Fruit fly (Drosophila melanogaster) whole organism, wandering third instar larva: Measurements from ENCODE around the gene Lamtor3.
A peak's percentile ranks its signal among the peaks of the same experiment; 100 is the strongest.

Source experiments
- Abd-B ChIP-seq: fragments of >200 bp; optimal IDR thresholded peaks from 2 replicates; lab custom pipeline; 2017; ENCODE audit warnings: missing biosample characterization, missing genetic modification characterization
- CG32264 ChIP-seq: fragments of 200-800 bp; sonication (Bioruptor generic); optimal IDR thresholded peaks from 2 replicates; lab custom pipeline; 2016; ENCODE audit warnings: missing biosample characterization, missing genetic modification characterization
- CG9705 ChIP-seq: fragments of 200-800 bp; sonication (Bioruptor generic); optimal IDR thresholded peaks from 2 replicates; lab custom pipeline; 2018; ENCODE audit warnings: missing biosample characterization, mild to moderate bottlenecking, missing genetic modification characterization
- CrebA ChIP-seq: fragments of 200-800 bp; sonication (Bioruptor generic); optimal IDR thresholded peaks from 2 replicates; lab custom pipeline; 2016; ENCODE audit warnings: missing biosample characterization, mild to moderate bottlenecking, missing genetic modification characterization, borderline replicate concordance
- Dfd ChIP-seq: fragments of >200 bp; optimal IDR thresholded peaks from 2 replicates; lab custom pipeline; 2017; ENCODE audit warnings: missing biosample characterization, missing genetic modification characterization
- Dif ChIP-seq: fragments of 200-275, 200-300 bp; sonication (Bioruptor generic); optimal IDR thresholded peaks from 2 replicates; lab custom pipeline; 2018; ENCODE audit warnings: missing biosample characterization, missing genetic modification characterization; ENCODE audit not compliant: partially characterized antibody
- GATAd ChIP-seq: sonication (Bioruptor generic); optimal IDR thresholded peaks from 2 replicates; lab custom pipeline; 2016; ENCODE audit warnings: missing biosample characterization, missing genetic modification characterization
- HLH106 ChIP-seq: fragments of 200-800 bp; optimal IDR thresholded peaks from 3 replicates; lab custom pipeline; 2019; ENCODE audit warnings: missing biosample characterization, mild to moderate bottlenecking, missing genetic modification characterization, moderate library complexity
- Hnf4 ChIP-seq: fragments of 200-800 bp; sonication (Bioruptor generic); optimal IDR thresholded peaks from 2 replicates; lab custom pipeline; 2016; ENCODE audit warnings: missing biosample characterization, mild to moderate bottlenecking, missing genetic modification characterization
- Hr78 ChIP-seq: fragments of >200 bp; optimal IDR thresholded peaks from 2 replicates; lab custom pipeline; 2017; ENCODE audit warnings: missing biosample characterization, missing genetic modification characterization
- Hr83 ChIP-seq: fragments of 200-300 bp; sonication (Bioruptor generic); optimal IDR thresholded peaks from 2 replicates; lab custom pipeline; 2016; ENCODE audit warnings: missing biosample characterization, mild to moderate bottlenecking, missing genetic modification characterization, moderate library complexity; ENCODE audit not compliant: poor library complexity, severe bottlenecking
- Jra ChIP-seq: sonication (Bioruptor generic); optimal IDR thresholded peaks from 2 replicates; lab custom pipeline; 2016; ENCODE audit warnings: missing biosample characterization, missing genetic modification characterization
- Mio ChIP-seq: sonication (Bioruptor generic); optimal IDR thresholded peaks from 2 replicates; lab custom pipeline; 2016; ENCODE audit warnings: missing biosample characterization, missing genetic modification characterization
- Myc ChIP-seq: fragments of >200 bp; optimal IDR thresholded peaks from 2 replicates; lab custom pipeline; 2017
- N ChIP-seq: fragments of >200 bp; optimal IDR thresholded peaks from 2 replicates; lab custom pipeline; 2018; ENCODE audit warnings: missing biosample characterization, missing external identifiers, missing genetic modification characterization
- OdsH ChIP-seq: fragments of 200-800 bp; sonication (Bioruptor generic); optimal IDR thresholded peaks from 2 replicates; lab custom pipeline; 2016; ENCODE audit warnings: missing biosample characterization, mild to moderate bottlenecking, missing genetic modification characterization
- Rel ChIP-seq, 2 experiments: fragments of 200-800 bp; sonication (Bioruptor generic) in 1 of 2; optimal IDR thresholded peaks; 2 replicates in 1 of 2; 3 replicates in 1 of 2; lab custom pipeline; 2016 to 2019; ENCODE audit warnings: mild to moderate bottlenecking in 2 of 2, missing biosample characterization in 2 of 2, missing genetic modification characterization in 2 of 2, moderate library complexity in 1 of 2
- Sp1 ChIP-seq: fragments of 200-800 bp; sonication (Bioruptor generic); optimal IDR thresholded peaks from 3 replicates; lab custom pipeline; 2019; ENCODE audit warnings: missing biosample characterization, mild to moderate bottlenecking, missing genetic modification characterization, moderate library complexity
- Vsx2 ChIP-seq: fragments of 200-300, 225-300 bp; sonication (Bioruptor generic); optimal IDR thresholded peaks from 2 replicates; lab custom pipeline; 2018; ENCODE audit warnings: missing biosample characterization, missing genetic modification characterization; ENCODE audit not compliant: partially characterized antibody
- br ChIP-seq: fragments of 200-800 bp; sonication (Bioruptor generic); optimal IDR thresholded peaks from 2 replicates; lab custom pipeline; 2016; ENCODE audit warnings: missing biosample characterization, missing genetic modification characterization
- brk ChIP-seq: fragments of 200-800 bp; sonication (Bioruptor generic); optimal IDR thresholded peaks from 2 replicates; lab custom pipeline; 2016; ENCODE audit warnings: missing biosample characterization, mild to moderate bottlenecking, missing genetic modification characterization
- dl ChIP-seq, 2 experiments: fragments of 175-275, 200-275 bp in 1 of 2; fragments of 200-275 bp in 1 of 2; sonication (Bioruptor generic); optimal IDR thresholded peaks; lab custom pipeline; 2018; ENCODE audit warnings: mild to moderate bottlenecking in 2 of 2, missing biosample characterization in 2 of 2, missing genetic modification characterization in 2 of 2, moderate library complexity in 2 of 2; ENCODE audit not compliant: partially characterized antibody in 2 of 2, insufficient read depth in 1 of 2
- dmrt93B ChIP-seq: fragments of 200-800 bp; sonication (Bioruptor generic); optimal IDR thresholded peaks from 2 replicates; lab custom pipeline; 2018; ENCODE audit warnings: missing biosample characterization, mild to moderate bottlenecking, missing genetic modification characterization
- dsf ChIP-seq: sonication (Bioruptor generic); optimal IDR thresholded peaks from 2 replicates; lab custom pipeline; 2016; ENCODE audit warnings: missing biosample characterization, missing genetic modification characterization, borderline replicate concordance
- ey ChIP-seq: fragments of 200-800 bp; sonication (Bioruptor generic); optimal IDR thresholded peaks from 2 replicates; lab custom pipeline; 2016; ENCODE audit warnings: missing biosample characterization, missing genetic modification characterization
- foxo ChIP-seq, 2 experiments: fragments of 200-800 bp; sonication (Bioruptor generic); optimal IDR thresholded peaks; 2 replicates in 1 of 2; 3 replicates in 1 of 2; lab custom pipeline; 2016 to 2017; ENCODE audit warnings: missing biosample characterization in 2 of 2, missing genetic modification characterization in 2 of 2
- fru ChIP-seq: fragments of 200-800 bp; sonication (Bioruptor generic); optimal IDR thresholded peaks from 3 replicates; lab custom pipeline; 2016; ENCODE audit warnings: missing biosample characterization, mild to moderate bottlenecking, missing genetic modification characterization
- h ChIP-seq: fragments of 200-800 bp; sonication (Bioruptor generic); optimal IDR thresholded peaks from 3 replicates; lab custom pipeline; 2016; ENCODE audit warnings: missing biosample characterization, mild to moderate bottlenecking, missing genetic modification characterization
- jim ChIP-seq: fragments of 175-275, 200-325 bp; sonication (Bioruptor generic); optimal IDR thresholded peaks from 2 replicates; lab custom pipeline; 2016; ENCODE audit warnings: missing biosample characterization, mild to moderate bottlenecking, missing genetic modification characterization
- lola ChIP-seq: fragments of >200 bp; optimal IDR thresholded peaks from 2 replicates; lab custom pipeline; 2017; ENCODE audit warnings: missing biosample characterization, missing genetic modification characterization
- pan ChIP-seq: fragments of >200 bp; optimal IDR thresholded peaks from 2 replicates; lab custom pipeline; 2017
- psq ChIP-seq: fragments of 200-800 bp; sonication (Bioruptor generic); optimal IDR thresholded peaks from 3 replicates; lab custom pipeline; 2017; ENCODE audit warnings: missing biosample characterization, mild to moderate bottlenecking, missing genetic modification characterization, moderate library complexity
- rgr ChIP-seq: fragments of 200-800 bp; sonication (Bioruptor generic); optimal IDR thresholded peaks from 3 replicates; lab custom pipeline; 2016; ENCODE audit warnings: missing biosample characterization, mild to moderate bottlenecking, missing genetic modification characterization
- sage ChIP-seq: fragments of 200-800 bp; sonication (Bioruptor generic); optimal IDR thresholded peaks from 2 replicates; lab custom pipeline; 2016; ENCODE audit warnings: missing biosample characterization, mild to moderate bottlenecking, missing genetic modification characterization
- sv ChIP-seq: fragments of 200-800 bp; sonication (Bioruptor generic); optimal IDR thresholded peaks from 3 replicates; lab custom pipeline; 2016; ENCODE audit warnings: missing biosample characterization, missing genetic modification characterization
- tai ChIP-seq: sonication (Bioruptor generic); optimal IDR thresholded peaks from 2 replicates; lab custom pipeline; 2016; ENCODE audit warnings: missing biosample characterization, missing genetic modification characterization
- usp ChIP-seq: fragments of >200 bp; optimal IDR thresholded peaks from 2 replicates; lab custom pipeline; 2017; ENCODE audit warnings: missing biosample characterization, missing genetic modification characterization
- woc ChIP-seq: sonication (Bioruptor generic); optimal IDR thresholded peaks from 2 replicates; lab custom pipeline; 2016; ENCODE audit warnings: missing biosample characterization, mild to moderate bottlenecking, missing genetic modification characterization

The Lamtor3 gene

dm6 chr2L:17480943-17481580 lies at the start of gene Lamtor3, which contains the start of gene fws:
Gene Lamtor3 (plus strand): TSS chr2L:17481231.
Gene fws (minus strand): TSS chr2L:17481029.
- peak; percentile 97 for TF ChIP-seq Sp1 (GFP tag; lab: Kevin White, UChicago)
- no peak for TF ChIP-seq pan
- TF ChIP-seq Hnf4 (GFP tag; lab: Kevin White, UChicago): peak; percentile 96
- TF ChIP-seq sv (GFP tag; lab: Kevin White, UChicago): peak; percentile 93
- peak; percentile 85 for TF ChIP-seq Dfd
- TF ChIP-seq usp (GFP tag; lab: Kevin White, UChicago): no peak
- TF ChIP-seq Hr78: no peak
- peak; percentile 97 for TF ChIP-seq br
- TF ChIP-seq Hr83 (GFP tag; lab: Kevin White, UChicago): peak; percentile 97
- TF ChIP-seq Dif (GFP tag; lab: Kevin White, UChicago): no peak
- peak; percentile 95 for TF ChIP-seq fru (GFP tag; lab: Kevin White, UChicago)
- peak; percentile 91 for TF ChIP-seq CG32264 (GFP tag; lab: Kevin White, UChicago)
- peak; percentile 73 for TF ChIP-seq jim (GFP tag; lab: Kevin White, UChicago)
- TF ChIP-seq Vsx2 (GFP tag; lab: Kevin White, UChicago): no peak
- TF ChIP-seq N (GFP tag; lab: Kevin White, UChicago): no peak
- TF ChIP-seq ey (GFP tag; lab: Kevin White, UChicago): peak; percentile 93
- peak; percentile 77 for TF ChIP-seq CG9705 (GFP tag; lab: Kevin White, UChicago)
- peak; percentile 99 for TF ChIP-seq rgr
- no peak for TF ChIP-seq CrebA
- TF ChIP-seq Abd-B (GFP tag; lab: Kevin White, UChicago): no peak
- TF ChIP-seq dl (GFP tag; optimal IDR thresholded peaks at IDR 0.05; lab: Kevin White, UChicago; ENCODE audit: insufficient read depth in 1 of 2, partially characterized antibody in 2 of 2): no peak
- TF ChIP-seq psq (GFP tag; lab: Kevin White, UChicago): peak; percentile 98
- peak; percentile 66 to 98 for TF ChIP-seq foxo (GFP tag; optimal IDR thresholded peaks at IDR 0.05; lab: Kevin White, UChicago)
- TF ChIP-seq dmrt93B (GFP tag; lab: Kevin White, UChicago): peak; percentile 98
- no peak for TF ChIP-seq brk (GFP tag; lab: Kevin White, UChicago)
- peak; percentile 99 for TF ChIP-seq HLH106
- TF ChIP-seq tai (GFP tag; lab: Kevin White, UChicago): no peak
- TF ChIP-seq Jra (GFP tag; lab: Kevin White, UChicago): peak; percentile 95
- peak; percentile 98 for TF ChIP-seq OdsH (GFP tag; lab: Kevin White, UChicago)
- TF ChIP-seq GATAd: peak; percentile 93
- no peak for TF ChIP-seq lola (GFP tag; lab: Kevin White, UChicago)
- peak; percentile 83 for TF ChIP-seq woc (GFP tag; lab: Kevin White, UChicago)
- no peak for TF ChIP-seq Myc (lab: Kevin White, UChicago)
- peak; percentile 97 for TF ChIP-seq h (GFP tag; lab: Kevin White, UChicago)
- peak; percentile 94 for TF ChIP-seq dsf (GFP tag; lab: Kevin White, UChicago)
- TF ChIP-seq sage: peak; percentile 94
- peak; percentile 83 for TF ChIP-seq Mio (GFP tag; lab: Kevin White, UChicago)
- TF ChIP-seq Rel (GFP tag; optimal IDR thresholded peaks at IDR 0.05; lab: Kevin White, UChicago): peak; percentile 80
- TF ChIP-seq Rel (tag; optimal IDR thresholded peaks at IDR 0.05; lab: Kevin White, UChicago): peak; percentile 71

DNA sequence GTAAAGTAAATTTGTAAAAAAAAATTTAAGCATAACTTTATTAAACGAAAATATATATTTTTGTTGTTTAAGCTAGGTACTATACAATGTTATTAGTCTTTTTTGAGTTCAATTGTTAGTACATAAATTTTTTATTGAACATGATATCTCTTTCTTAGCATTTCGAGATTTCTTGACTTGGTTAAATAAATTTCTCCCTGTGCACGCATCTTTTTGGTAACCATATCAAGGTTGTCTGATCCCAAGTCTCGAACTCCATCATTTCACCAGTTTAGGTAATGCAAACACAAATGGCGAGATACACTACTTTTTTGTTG lies 49.7 kb upstream of the Lamtor3 start:
- TF ChIP-seq ey (GFP tag; lab: Kevin White, UChicago) (peak; percentile 49), Abd-B (GFP tag; lab: Kevin White, UChicago) (no peak), Dif (GFP tag; lab: Kevin White, UChicago) (no peak), rgr (peak; percentile 66), psq (GFP tag; lab: Kevin White, UChicago) (peak; percentile 24), sv (GFP tag; lab: Kevin White, UChicago) (no peak), OdsH (GFP tag; lab: Kevin White, UChicago) (peak; percentile 68), tai (GFP tag; lab: Kevin White, UChicago) (peak; percentile 46), woc (GFP tag; lab: Kevin White, UChicago) (peak; percentile 58), h (GFP tag; lab: Kevin White, UChicago) (peak; percentile 69), Dfd (no peak), br (peak; percentile 39), foxo (GFP tag; optimal IDR thresholded peaks at IDR 0.05; lab: Kevin White, UChicago) (peak in 1 of 2 experiments; percentile 73), fru (GFP tag; lab: Kevin White, UChicago) (peak; percentile 77), brk (GFP tag; lab: Kevin White, UChicago) (peak; percentile 39)
